Worm (Caenorhabditis elegans): ENCODE measurements around the gene zgpa-1.

Gene zgpa-1

DNA sequence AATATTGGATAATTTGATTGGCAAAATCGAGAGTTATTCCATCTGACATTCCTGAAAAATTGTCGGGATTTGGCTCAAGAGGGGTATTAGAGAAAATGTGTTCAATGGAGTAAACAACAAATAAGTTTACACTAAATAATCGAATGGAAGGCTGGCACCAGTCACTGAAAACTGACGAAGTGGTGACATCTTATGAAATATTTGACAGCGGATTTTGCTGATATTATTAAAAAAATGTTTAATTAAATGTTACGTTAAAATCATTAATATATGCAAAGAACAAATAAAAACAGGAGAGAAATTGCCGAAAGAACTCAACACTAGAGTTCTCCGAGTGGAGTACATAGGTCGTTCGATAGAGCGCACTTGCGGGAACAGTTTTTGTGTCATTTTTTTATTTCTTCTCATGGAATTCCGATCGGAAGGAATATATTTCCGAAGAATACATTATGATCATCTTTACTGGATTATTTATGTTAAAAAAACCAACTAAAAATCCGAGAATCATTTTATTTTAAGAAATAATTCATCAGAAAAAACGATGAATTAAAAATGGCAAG is 27.0 kb downstream of the zgpa-1 start, which contains the start of gene tag-322:
TSS of gene tag-322 (minus strand) at position 51 of the 560 bp plus-strand sequence.
- TF ChIP-seq tab-1 (GFP tag; IDR thresholded peaks at IDR 0.05) (no peak), T22C8.4 (GFP tag; IDR thresholded peaks at IDR 0.05) (no peak), med-1 (GFP tag; optimal IDR thresholded peaks at IDR 0.05; ENCODE audit: insufficient read depth) (no peak), cog-1 (tag; optimal IDR thresholded peaks at IDR 0.05) (peak; percentile 32), flt-1 (GFP tag; IDR thresholded peaks at IDR 0.05) (no peak)

DNA sequence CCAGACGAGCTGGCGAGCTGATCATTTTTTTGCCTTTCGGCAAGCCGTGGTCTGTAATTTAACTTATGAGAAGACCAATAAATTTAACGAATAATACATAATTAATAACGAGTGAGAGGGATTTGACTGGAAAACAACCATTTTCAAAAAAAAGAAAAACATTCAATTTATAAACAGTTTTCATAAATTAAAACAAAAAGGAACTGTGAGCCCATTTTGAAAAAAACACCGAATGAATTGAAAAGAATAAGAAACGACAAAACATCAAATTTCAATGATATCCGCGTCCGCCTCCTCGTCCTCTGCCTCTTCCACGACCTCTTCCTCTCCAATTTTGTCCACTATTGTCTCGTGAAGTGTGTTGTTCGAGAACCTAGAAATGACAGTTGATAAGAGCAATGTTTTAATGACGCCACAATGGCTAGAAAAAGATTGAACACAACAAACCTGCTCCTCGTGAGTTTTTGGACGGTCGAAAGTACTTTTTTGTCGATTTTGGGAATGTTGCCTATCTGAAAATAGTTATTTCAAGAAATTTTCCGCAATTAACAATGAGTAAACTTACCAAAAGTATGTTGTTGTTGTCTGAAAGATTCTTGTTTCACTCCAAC is 28.7 kb downstream of the zgpa-1 start, which contains the start of gene tag-321:
TSS of gene tag-321 (minus strand) at position 51 of the 611 bp plus-strand sequence.
- TF ChIP-seq klf-2 (GFP tag; conservative IDR thresholded peaks at IDR 0.05) (no peak), med-1 (GFP tag; optimal IDR thresholded peaks at IDR 0.05; ENCODE audit: insufficient read depth) (no peak), T22C8.4 (GFP tag; IDR thresholded peaks at IDR 0.05) (no peak), flt-1 (GFP tag; IDR thresholded peaks at IDR 0.05) (no peak), ztf-29 (GFP tag; IDR thresholded peaks at IDR 0.05) (no peak), cog-1 (tag; optimal IDR thresholded peaks at IDR 0.05) (no peak), tab-1 (GFP tag; IDR thresholded peaks at IDR 0.05) (no peak), ref-1 (GFP tag; conservative IDR thresholded peaks at IDR 0.05) (no peak)

DNA sequence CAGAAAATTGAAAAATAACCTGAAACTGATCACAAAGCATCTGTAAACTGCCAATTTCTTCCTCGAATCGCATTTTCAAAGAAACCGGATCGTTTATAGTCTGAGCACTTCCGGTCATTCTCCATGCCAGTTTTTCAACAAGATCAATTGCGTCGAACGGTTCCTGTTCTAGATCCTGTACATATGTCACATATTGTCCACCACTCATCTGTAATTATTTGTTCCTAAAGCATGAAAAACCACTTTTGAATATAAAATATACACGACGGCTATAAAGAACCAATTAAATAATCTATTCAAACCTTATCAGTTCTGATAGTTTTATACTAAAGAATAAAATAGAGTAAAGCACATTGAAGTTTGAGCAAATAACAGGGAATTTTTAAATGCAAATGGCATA is 30.3 kb downstream of the zgpa-1 start, which contains the start of gene sec-10:
TSS of gene sec-10 (minus strand) at position 208 of the 400 bp plus-strand sequence.
- TF ChIP-seq med-1 (GFP tag; optimal IDR thresholded peaks at IDR 0.05; ENCODE audit: insufficient read depth) (no peak), ztf-23 (GFP tag; IDR thresholded peaks at IDR 0.05) (no peak), T22C8.4 (GFP tag; IDR thresholded peaks at IDR 0.05) (no peak), ref-1 (GFP tag; conservative IDR thresholded peaks at IDR 0.05) (no peak), ztf-29 (GFP tag; IDR thresholded peaks at IDR 0.05) (no peak), cog-1 (tag; optimal IDR thresholded peaks at IDR 0.05) (no peak), klf-2 (GFP tag; conservative IDR thresholded peaks at IDR 0.05) (no peak), tab-1 (GFP tag; IDR thresholded peaks at IDR 0.05) (no peak), flt-1 (GFP tag; IDR thresholded peaks at IDR 0.05) (no peak)

DNA sequence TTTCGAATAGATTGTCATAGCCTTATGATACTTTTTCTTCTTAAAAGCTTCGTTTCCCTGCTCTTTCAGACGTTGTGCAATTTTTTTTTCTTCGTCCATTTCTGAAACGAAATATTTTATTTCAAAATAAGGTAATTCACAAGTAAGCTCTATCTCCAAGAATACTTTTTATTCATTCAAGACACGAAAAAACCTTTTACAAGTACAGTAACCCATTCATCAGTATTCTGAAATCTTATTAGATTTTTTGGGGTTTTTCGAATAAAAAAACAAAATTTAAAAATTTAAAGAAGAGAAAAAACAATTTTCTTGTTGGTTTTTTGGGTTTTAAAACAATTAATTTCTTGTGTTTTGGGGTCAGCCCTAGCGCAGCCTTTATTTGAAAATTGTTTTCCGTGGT is 33.7 kb downstream of the zgpa-1 start, which contains the start of gene rpap-3:
TSS of gene rpap-3 (minus strand) at position 101 of the 400 bp plus-strand sequence.
- TF ChIP-seq ztf-29 (GFP tag; IDR thresholded peaks at IDR 0.05), result no peak
- TF ChIP-seq flt-1 (GFP tag; IDR thresholded peaks at IDR 0.05), result no peak
- TF ChIP-seq klf-2 (GFP tag; conservative IDR thresholded peaks at IDR 0.05), result no peak
- TF ChIP-seq tab-1 (GFP tag; IDR thresholded peaks at IDR 0.05), result no peak
- no peak for TF ChIP-seq ref-1 (GFP tag; conservative IDR thresholded peaks at IDR 0.05)
- TF ChIP-seq T22C8.4 (GFP tag; IDR thresholded peaks at IDR 0.05), result no peak
- TF ChIP-seq ztf-23 (GFP tag; IDR thresholded peaks at IDR 0.05), result no peak
- no peak for TF ChIP-seq cog-1 (tag; optimal IDR thresholded peaks at IDR 0.05)
- no peak for TF ChIP-seq med-1 (GFP tag; optimal IDR thresholded peaks at IDR 0.05; ENCODE audit: insufficient read depth)

DNA sequence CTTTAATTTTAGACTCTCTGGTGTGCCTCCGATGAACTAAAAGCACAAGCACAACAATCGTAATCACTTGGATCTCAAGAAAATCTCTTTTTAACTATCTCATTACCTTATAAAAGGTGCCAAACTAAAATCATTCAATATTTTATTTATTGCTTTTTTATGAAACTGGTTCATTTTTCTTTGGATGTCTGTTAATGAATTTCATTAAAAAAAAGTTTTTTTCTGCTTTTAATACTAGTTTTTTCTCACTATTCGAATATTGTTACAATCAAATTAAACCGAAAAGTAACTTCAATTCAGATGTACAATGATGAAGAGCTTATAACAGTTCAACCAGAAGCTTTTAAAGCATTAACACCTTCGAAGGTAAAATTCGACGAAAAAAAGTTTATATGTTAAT is 36.9 kb downstream of the zgpa-1 start, which contains the start of gene swd-2.1:
TSS of gene swd-2.1 (plus strand) at position 301 of the 400 bp plus-strand sequence.
- TF ChIP-seq ztf-23 (GFP tag; IDR thresholded peaks at IDR 0.05), result no peak
- TF ChIP-seq klf-2 (GFP tag; conservative IDR thresholded peaks at IDR 0.05), result no peak
- TF ChIP-seq ref-1 (GFP tag; conservative IDR thresholded peaks at IDR 0.05), result no peak
- TF ChIP-seq med-1 (GFP tag; optimal IDR thresholded peaks at IDR 0.05; ENCODE audit: insufficient read depth), result no peak
- no peak for TF ChIP-seq cog-1 (tag; optimal IDR thresholded peaks at IDR 0.05)
- no peak for TF ChIP-seq tab-1 (GFP tag; IDR thresholded peaks at IDR 0.05)
- no peak for TF ChIP-seq T22C8.4 (GFP tag; IDR thresholded peaks at IDR 0.05)
- no peak for TF ChIP-seq flt-1 (GFP tag; IDR thresholded peaks at IDR 0.05)
- TF ChIP-seq ztf-29 (GFP tag; IDR thresholded peaks at IDR 0.05), result no peak

DNA sequence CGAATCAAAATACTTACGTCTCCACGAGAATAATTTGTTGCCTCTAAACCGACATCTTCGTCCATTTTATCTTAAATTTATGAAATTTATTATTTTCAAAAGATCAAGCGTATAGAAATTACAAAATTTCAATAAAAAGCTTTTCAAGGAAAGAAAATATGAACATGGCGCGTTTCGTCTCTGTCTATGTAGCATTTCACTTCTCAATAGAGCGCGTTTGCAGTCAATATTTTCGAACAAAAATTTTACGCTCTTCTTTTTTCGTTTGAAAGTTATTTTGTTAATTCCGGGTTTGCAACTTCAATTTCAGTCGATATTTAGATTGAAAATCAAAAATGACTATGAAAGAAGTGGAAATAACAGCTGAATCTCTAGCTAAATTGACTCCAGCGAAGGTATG is 38.4 kb downstream of the zgpa-1 start, which contains the start of the genes hcf-1 and swd-2.2:
TSS of gene hcf-1 (minus strand) at position 70 of the 400 bp plus-strand sequence.
TSS of gene swd-2.2 (plus strand) at position 206 of the 400 bp plus-strand sequence.
- TF ChIP-seq flt-1 (GFP tag; IDR thresholded peaks at IDR 0.05) (no peak), tab-1 (GFP tag; IDR thresholded peaks at IDR 0.05) (no peak), T22C8.4 (GFP tag; IDR thresholded peaks at IDR 0.05) (no peak), ref-1 (GFP tag; conservative IDR thresholded peaks at IDR 0.05) (no peak), klf-2 (GFP tag; conservative IDR thresholded peaks at IDR 0.05) (no peak), ztf-23 (GFP tag; IDR thresholded peaks at IDR 0.05) (no peak), ztf-29 (GFP tag; IDR thresholded peaks at IDR 0.05) (no peak)

DNA sequence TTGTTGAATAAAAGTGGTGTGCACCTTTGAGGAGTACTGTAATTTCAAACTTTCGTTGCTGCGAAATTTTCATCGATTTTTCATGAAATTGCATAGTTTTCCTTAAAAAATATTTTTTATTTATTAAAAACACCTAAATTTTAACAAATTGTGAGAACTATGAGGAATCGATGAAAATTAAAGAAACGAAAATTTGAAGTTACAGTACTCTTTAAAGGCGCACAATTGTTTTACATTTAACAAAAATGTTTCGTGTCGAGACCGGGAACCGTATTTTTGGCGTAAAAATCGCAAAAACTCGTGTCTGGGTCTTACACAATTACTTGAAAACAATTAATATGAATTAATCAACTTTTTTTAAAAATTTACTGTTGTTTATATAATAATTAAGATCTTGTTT is 42.4 kb downstream of the zgpa-1 start, which contains the start of gene rdl-1:
TSS of gene rdl-1 (minus strand) at position 101 of the 400 bp plus-strand sequence.
- TF ChIP-seq klf-2 (GFP tag; conservative IDR thresholded peaks at IDR 0.05), result no peak
- no peak for TF ChIP-seq ztf-23 (GFP tag; IDR thresholded peaks at IDR 0.05)
- TF ChIP-seq ref-1 (GFP tag; conservative IDR thresholded peaks at IDR 0.05), result no peak
- TF ChIP-seq cog-1 (tag; optimal IDR thresholded peaks at IDR 0.05), result no peak
- TF ChIP-seq ztf-29 (GFP tag; IDR thresholded peaks at IDR 0.05), result no peak
- no peak for TF ChIP-seq med-1 (GFP tag; optimal IDR thresholded peaks at IDR 0.05; ENCODE audit: insufficient read depth)
- no peak for TF ChIP-seq T22C8.4 (GFP tag; IDR thresholded peaks at IDR 0.05)
- TF ChIP-seq flt-1 (GFP tag; IDR thresholded peaks at IDR 0.05), result no peak
- TF ChIP-seq tab-1 (GFP tag; IDR thresholded peaks at IDR 0.05), result no peak

DNA sequence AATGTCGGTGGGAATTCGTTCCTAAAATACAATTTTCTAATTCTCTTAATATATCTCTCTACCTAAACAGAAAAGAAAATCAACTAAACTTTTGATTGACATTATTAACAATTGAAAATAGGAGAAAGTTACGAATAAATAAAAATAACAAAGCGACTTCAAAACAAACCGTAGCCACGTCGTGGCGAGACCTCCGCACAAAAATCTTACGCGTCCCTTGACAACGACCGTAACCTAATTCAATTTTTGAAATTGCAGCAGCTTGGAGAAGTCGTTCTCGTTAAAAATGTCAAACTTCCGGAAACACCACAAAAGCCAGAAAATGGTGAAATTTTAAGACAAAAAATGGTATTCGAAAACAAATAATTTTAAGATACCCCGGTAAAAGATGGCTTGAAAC is 48.3 kb downstream of the zgpa-1 start:
- TF ChIP-seq klf-2 (GFP tag; conservative IDR thresholded peaks at IDR 0.05), result no peak
- TF ChIP-seq ztf-23 (GFP tag; IDR thresholded peaks at IDR 0.05), result no peak
- TF ChIP-seq cog-1 (tag; optimal IDR thresholded peaks at IDR 0.05), result no peak
- TF ChIP-seq T22C8.4 (GFP tag; IDR thresholded peaks at IDR 0.05), result no peak
- no peak for TF ChIP-seq tab-1 (GFP tag; IDR thresholded peaks at IDR 0.05)
- TF ChIP-seq ztf-29 (GFP tag; IDR thresholded peaks at IDR 0.05), result no peak
- no peak for TF ChIP-seq med-1 (GFP tag; optimal IDR thresholded peaks at IDR 0.05; ENCODE audit: insufficient read depth)
- TF ChIP-seq flt-1 (GFP tag; IDR thresholded peaks at IDR 0.05), result no peak
- no peak for TF ChIP-seq ref-1 (GFP tag; conservative IDR thresholded peaks at IDR 0.05)

DNA sequence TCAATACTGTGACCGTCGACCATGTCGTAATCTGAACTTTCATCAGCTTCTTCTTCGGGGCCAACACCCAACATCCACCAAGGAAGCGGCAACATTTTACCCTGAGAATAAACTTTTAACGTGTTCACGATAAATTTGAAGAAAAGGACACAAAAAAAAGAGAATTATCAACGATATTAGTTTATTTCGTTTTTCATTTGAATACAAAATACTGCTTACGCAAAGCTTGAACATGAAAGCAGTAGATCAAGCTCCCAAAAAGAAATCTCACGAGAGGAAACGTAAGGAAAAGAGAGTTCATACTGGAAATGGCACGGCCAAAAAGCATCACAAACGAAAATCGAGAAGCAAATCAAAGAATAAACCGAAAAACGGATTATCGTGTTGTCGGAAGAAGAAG is 48.9 kb downstream of the zgpa-1 start, which contains the start of the genes C46A5.6 and C46A5.1:
TSS of gene C46A5.6 (minus strand) at position 101 of the 400 bp plus-strand sequence.
TSS of gene C46A5.1 (plus strand) at position 184 of the 400 bp plus-strand sequence.
- TF ChIP-seq T22C8.4 (GFP tag; IDR thresholded peaks at IDR 0.05) (no peak), flt-1 (GFP tag; IDR thresholded peaks at IDR 0.05) (no peak), ztf-23 (GFP tag; IDR thresholded peaks at IDR 0.05) (no peak), cog-1 (tag; optimal IDR thresholded peaks at IDR 0.05) (no peak), klf-2 (GFP tag; conservative IDR thresholded peaks at IDR 0.05) (no peak), tab-1 (GFP tag; IDR thresholded peaks at IDR 0.05) (no peak)
